Fruit fly (Drosophila melanogaster): ENCODE measurements around the gene CG14424.

dm6 chrX:2880660-2881059, 46.4 kb downstream of the CG14424 start:
- no peak for TF ChIP-seq h (optimal IDR thresholded peaks at IDR 0.05)
- TF ChIP-seq insv (optimal IDR thresholded peaks at IDR 0.05): no peak
- no peak for TF ChIP-seq Sin3A (optimal IDR thresholded peaks at IDR 0.05)
- no peak for TF ChIP-seq Myc (optimal IDR thresholded peaks at IDR 0.05)
- no peak for TF ChIP-seq psq (optimal IDR thresholded peaks at IDR 0.05)
- no peak for TF ChIP-seq ttk (optimal IDR thresholded peaks at IDR 0.05)
